Fruit fly (Drosophila melanogaster) whole organism, embryonic: ENCODE measurements around the gene CG42828.

Experiments used
- Abd-B ChIP-seq: fragments of 200-800 bp; sonication (Bioruptor generic); optimal IDR thresholded peaks from 2 replicates; lab custom pipeline; 2018; ENCODE audit warnings: missing biosample characterization, mild to moderate bottlenecking, missing genetic modification characterization, moderate library complexity
- B-H1 ChIP-seq: fragments of 200-800 bp; sonication (Bioruptor generic); IDR thresholded peaks from 3 replicates; pipeline ENCODE4 v1.3.6; 2022; ENCODE audit warnings: missing biosample characterization, missing genetic modification characterization
- BEAF-32 ChIP-seq: fragments of 200-800 bp; sonication (Bioruptor generic); optimal IDR thresholded peaks from 3 replicates; lab custom pipeline; 2017; ENCODE audit warnings: missing biosample characterization, missing genetic modification characterization, mild to moderate bottlenecking, moderate library complexity, missing genetic modification reagents
- CG10366 ChIP-seq: fragments of 200-800 bp; sonication (Bioruptor generic); IDR thresholded peaks from 2 replicates; pipeline ENCODE4 v1.3.6; 2022; ENCODE audit warnings: missing biosample characterization, missing genetic modification characterization
- CG10654 ChIP-seq: fragments of 200-800 bp; sonication (Bioruptor generic); optimal IDR thresholded peaks from 2 replicates; lab custom pipeline; 2016; ENCODE audit warnings: missing biosample characterization, missing genetic modification characterization
- CG13775 ChIP-seq: fragments of 200-800 bp; sonication (Bioruptor generic); optimal IDR thresholded peaks from 3 replicates; lab custom pipeline; 2017; ENCODE audit warnings: missing biosample characterization, mild to moderate bottlenecking, missing genetic modification characterization
- CG14860 ChIP-seq: fragments of 200-800 bp; sonication (Bioruptor generic); IDR thresholded peaks from 3 replicates; pipeline ENCODE4 v1.3.6; 2022; ENCODE audit warnings: missing biosample characterization, missing genetic modification characterization; ENCODE audit not compliant: partially characterized antibody
- CG15696 ChIP-seq: fragments of 200-800 bp; sonication (Bioruptor generic); optimal IDR thresholded peaks from 2 replicates; lab custom pipeline; 2019; ENCODE audit warnings: missing biosample characterization, mild to moderate bottlenecking, missing genetic modification characterization, moderate library complexity
- CG17359 ChIP-seq: fragments of 200-800 bp; sonication (Bioruptor generic); optimal IDR thresholded peaks from 3 replicates; lab custom pipeline; 2018; ENCODE audit warnings: missing biosample characterization, mild to moderate bottlenecking, missing genetic modification characterization, moderate library complexity
- CG17568 ChIP-seq: fragments of 200-800 bp; sonication (Bioruptor generic); optimal IDR thresholded peaks from 2 replicates; lab custom pipeline; 2018; ENCODE audit warnings: missing biosample characterization, mild to moderate bottlenecking, missing genetic modification characterization, moderate library complexity
- CG30403 ChIP-seq: fragments of 200-800 bp; sonication (Bioruptor generic); optimal IDR thresholded peaks from 3 replicates; lab custom pipeline; 2016; ENCODE audit warnings: missing biosample characterization, missing genetic modification characterization
- CG32532 ChIP-seq: fragments of 200-800 bp; sonication (Bioruptor generic); IDR thresholded peaks from 2 replicates; pipeline ENCODE4 v1.3.6; 2022; ENCODE audit warnings: missing biosample characterization, missing genetic modification characterization
- CG34224 ChIP-seq: fragments of 200-800 bp; sonication (Bioruptor generic); IDR thresholded peaks from 3 replicates; pipeline ENCODE4 v1.3.6; 2022; ENCODE audit warnings: missing biosample characterization, missing genetic modification characterization; ENCODE audit not compliant: partially characterized antibody
- CG34422 ChIP-seq: fragments of 200-800 bp; sonication (Bioruptor generic); IDR thresholded peaks from 3 replicates; pipeline ENCODE4 v1.3.6; 2022; ENCODE audit warnings: missing biosample characterization, missing genetic modification characterization
- CG3726 ChIP-seq: fragments of 200-800 bp; sonication (Bioruptor generic); IDR thresholded peaks from 3 replicates; pipeline ENCODE4, ENCODE4 v1.3.6; 2022; ENCODE audit warnings: missing biosample characterization, missing genetic modification characterization
- CG3847 ChIP-seq: fragments of 200-800 bp; sonication (Bioruptor generic); IDR thresholded peaks from 2 replicates; pipeline ENCODE4 v1.3.6; 2022; ENCODE audit warnings: missing biosample characterization, missing genetic modification characterization
- CG7963 ChIP-seq: fragments of 200-800 bp; sonication (Bioruptor generic); IDR thresholded peaks from 3 replicates; pipeline ENCODE4 v1.3.6; 2022; ENCODE audit warnings: missing biosample characterization, missing genetic modification characterization; ENCODE audit not compliant: partially characterized antibody
- CG8924 ChIP-seq: fragments of 200-800 bp; optimal IDR thresholded peaks from 3 replicates; lab custom pipeline; 2019; ENCODE audit warnings: missing biosample characterization, mild to moderate bottlenecking, missing genetic modification characterization, moderate library complexity
- CG9609 ChIP-seq: fragments of 200-800 bp; sonication (Bioruptor generic); optimal IDR thresholded peaks from 3 replicates; lab custom pipeline; 2016; ENCODE audit warnings: missing biosample characterization, missing genetic modification characterization
- Chrac-16 ChIP-seq: fragments of 200-800 bp; sonication (Bioruptor generic); optimal IDR thresholded peaks from 3 replicates; lab custom pipeline; 2016; ENCODE audit warnings: missing biosample characterization, missing genetic modification characterization
- Dll ChIP-seq: fragments of 200-800 bp; sonication (Bioruptor generic); IDR thresholded peaks from 4 replicates; pipeline ENCODE4 v1.3.6; 2022; ENCODE audit warnings: missing biosample characterization, missing genetic modification characterization; ENCODE audit not compliant: partially characterized antibody
- Hsf ChIP-seq: fragments of 200-800 bp; sonication (Bioruptor generic); optimal IDR thresholded peaks from 3 replicates; lab custom pipeline; 2016; ENCODE audit warnings: missing biosample characterization, missing genetic modification characterization
- Lpt ChIP-seq: fragments of >200 bp; optimal IDR thresholded peaks from 2 replicates; lab custom pipeline; 2018; ENCODE audit warnings: missing biosample characterization, missing genetic modification characterization
- Mad ChIP-seq: fragments of 200-800 bp; sonication (Bioruptor generic); optimal IDR thresholded peaks from 2 replicates; lab custom pipeline; 2016; ENCODE audit warnings: missing biosample characterization, missing genetic modification characterization
- Myb ChIP-seq: fragments of 200-800 bp; sonication (Bioruptor generic); optimal IDR thresholded peaks from 2 replicates; lab custom pipeline; 2016; ENCODE audit warnings: missing biosample characterization, missing genetic modification characterization
- Neu2 ChIP-seq: fragments of 200-800 bp; sonication (Bioruptor generic); optimal IDR thresholded peaks from 3 replicates; lab custom pipeline; 2016; ENCODE audit warnings: missing biosample characterization, missing genetic modification characterization, borderline replicate concordance
- Nf-YB ChIP-seq: fragments of 200-800 bp; sonication (Bioruptor generic); optimal IDR thresholded peaks from 3 replicates; lab custom pipeline; 2019; ENCODE audit warnings: missing biosample characterization, mild to moderate bottlenecking, missing genetic modification characterization, moderate library complexity
- PHDP ChIP-seq: fragments of 200-800 bp; sonication (Bioruptor generic); optimal IDR thresholded peaks from 3 replicates; lab custom pipeline; 2018; ENCODE audit warnings: missing biosample characterization, mild to moderate bottlenecking, missing genetic modification characterization, moderate library complexity
- Sox102F ChIP-seq: fragments of 200-800 bp; sonication (Bioruptor generic); optimal IDR thresholded peaks from 2 replicates; lab custom pipeline; 2018; ENCODE audit warnings: missing biosample characterization, mild to moderate bottlenecking, missing genetic modification characterization, moderate library complexity
- Trl ChIP-seq, 3 experiments: fragments of >200 bp in 2 of 3; fragments of 200-800 bp in 1 of 3; sonication (Bioruptor generic) in 1 of 3; optimal IDR thresholded peaks; 2 replicates in 1 of 3; 3 replicates in 2 of 3; lab custom pipeline; 2016 to 2017; ENCODE audit warnings: missing biosample characterization in 1 of 3, missing genetic modification characterization in 1 of 3
- ab ChIP-seq: fragments of 200-800 bp; sonication (Bioruptor generic); optimal IDR thresholded peaks from 2 replicates; lab custom pipeline; 2016; ENCODE audit warnings: missing biosample characterization, missing genetic modification characterization
- abd-A ChIP-seq: fragments of 200-800 bp; sonication (Bioruptor generic); optimal IDR thresholded peaks from 3 replicates; lab custom pipeline; 2019; ENCODE audit warnings: missing biosample characterization, mild to moderate bottlenecking, missing genetic modification characterization, moderate library complexity
- al ChIP-seq: fragments of 200-800 bp; sonication (Bioruptor generic); IDR thresholded peaks from 2 replicates; pipeline ENCODE4 v1.3.6; 2022; ENCODE audit warnings: missing biosample characterization, missing genetic modification characterization
- bcd ChIP-seq: fragments of 200-800 bp; sonication (Bioruptor generic); optimal IDR thresholded peaks from 2 replicates; lab custom pipeline; 2017; ENCODE audit warnings: missing biosample characterization, mild to moderate bottlenecking, missing genetic modification characterization
- br ChIP-seq: fragments of >200 bp; optimal IDR thresholded peaks from 2 replicates; lab custom pipeline; 2017
- btn ChIP-seq: fragments of 200-800 bp; sonication (Bioruptor generic); optimal IDR thresholded peaks from 2 replicates; lab custom pipeline; 2016; ENCODE audit warnings: missing biosample characterization, missing genetic modification characterization
- caup ChIP-seq: fragments of 200-800 bp; sonication (Bioruptor generic); optimal IDR thresholded peaks from 3 replicates; lab custom pipeline; 2017; ENCODE audit warnings: missing biosample characterization, mild to moderate bottlenecking, missing genetic modification characterization, moderate library complexity; ENCODE audit not compliant: severe bottlenecking
- chinmo ChIP-seq: fragments of 200-800 bp; sonication (Bioruptor generic); IDR thresholded peaks from 4 replicates; pipeline ENCODE4 v1.3.6; 2022; ENCODE audit warnings: missing biosample characterization, missing genetic modification characterization; ENCODE audit not compliant: partially characterized antibody
- chm ChIP-seq: fragments of 200-800 bp; sonication (Bioruptor generic); IDR thresholded peaks from 2 replicates; pipeline ENCODE4 v1.3.6; 2022; ENCODE audit warnings: missing biosample characterization, missing genetic modification characterization
- danr ChIP-seq: fragments of 200-800 bp; sonication (Bioruptor generic); IDR thresholded peaks from 2 replicates; pipeline ENCODE4 v1.3.6; 2022; ENCODE audit warnings: missing biosample characterization, missing genetic modification characterization
- exex ChIP-seq: fragments of 200-800 bp; sonication (Bioruptor generic); optimal IDR thresholded peaks from 4 replicates; lab custom pipeline; 2018; ENCODE audit warnings: missing biosample characterization, mild to moderate bottlenecking, missing genetic modification characterization, moderate library complexity
- gcm2 ChIP-seq: fragments of 200-800 bp; sonication (Bioruptor generic); optimal IDR thresholded peaks from 2 replicates; lab custom pipeline; 2016; ENCODE audit warnings: missing biosample characterization, missing genetic modification characterization
- hkb ChIP-seq, 2 experiments: fragments of 200-800 bp in 1 of 2; fragments of >200 bp in 1 of 2; sonication (Bioruptor generic) in 1 of 2; IDR thresholded peaks in 1 of 2; optimal IDR thresholded peaks in 1 of 2; 2 replicates each; pipeline versions ENCODE4 v1.3.6 to Lab custom; 2017 to 2022; ENCODE audit warnings: missing biosample characterization in 1 of 2, missing genetic modification characterization in 1 of 2
- schlank ChIP-seq: fragments of 200-800 bp; sonication (Bioruptor generic); optimal IDR thresholded peaks from 2 replicates; lab custom pipeline; 2018; ENCODE audit warnings: missing biosample characterization, mild to moderate bottlenecking, missing genetic modification characterization
- sisA ChIP-seq: fragments of 200-800 bp; sonication (Bioruptor generic); IDR thresholded peaks from 2 replicates; pipeline ENCODE4 v1.3.6; 2022; ENCODE audit warnings: missing biosample characterization, missing genetic modification characterization
- sob ChIP-seq: fragments of 200-800 bp; sonication (Bioruptor generic); IDR thresholded peaks from 2 replicates; pipeline ENCODE4 v1.3.6; 2022; ENCODE audit warnings: missing biosample characterization, missing genetic modification characterization
- unpg ChIP-seq: fragments of 200-800 bp; sonication (Bioruptor generic); optimal IDR thresholded peaks from 3 replicates; lab custom pipeline; 2018; ENCODE audit warnings: missing biosample characterization, mild to moderate bottlenecking, missing genetic modification characterization, moderate library complexity
- zen ChIP-seq: fragments of 200-800 bp; sonication (Bioruptor generic); optimal IDR thresholded peaks from 3 replicates; lab custom pipeline; 2018; ENCODE audit warnings: missing biosample characterization, mild to moderate bottlenecking, missing genetic modification characterization, moderate library complexity
- zfh2 ChIP-seq: fragments of 200-800 bp; sonication (Bioruptor generic); optimal IDR thresholded peaks from 2 replicates; lab custom pipeline; 2016; ENCODE audit warnings: missing biosample characterization, missing genetic modification characterization

The CG42828 gene

dm6 chr3R:23345057-23345776 is 28.3 kb upstream of the CG42828 start (continued):
- no peak for TF ChIP-seq gcm2
- TF ChIP-seq Chrac-16: peak; percentile 45
- no peak for TF ChIP-seq BEAF-32 (GFP tag; lab: Kevin White, UChicago)
- no peak for TF ChIP-seq Neu2 (GFP tag; lab: Kevin White, UChicago)
- TF ChIP-seq Hsf: peak; percentile 6
- peak; percentile 59 for TF ChIP-seq zen (tag; lab: Kevin White, UChicago)
- no peak for TF ChIP-seq al (GFP tag; lab: Robert Waterston, UW)
- no peak for TF ChIP-seq chm (GFP tag; lab: Robert Waterston, UW)
- TF ChIP-seq Sox102F (GFP tag; lab: Kevin White, UChicago): no peak
- TF ChIP-seq bcd (GFP tag; lab: Kevin White, UChicago): peak; percentile 47
- no peak for TF ChIP-seq Nf-YB (GFP tag; lab: Kevin White, UChicago)
- peak; percentile 39 for TF ChIP-seq CG13775 (GFP tag; lab: Kevin White, UChicago)
- no peak for TF ChIP-seq CG34224 (GFP tag; lab: Robert Waterston, UW)
- no peak for TF ChIP-seq ab
- no peak for TF ChIP-seq chinmo (GFP tag; lab: Robert Waterston, UW)
- no peak for TF ChIP-seq sob
- no peak for TF ChIP-seq Myb (GFP tag; lab: Kevin White, UChicago)
- no peak for TF ChIP-seq CG9609 (GFP tag; lab: Kevin White, UChicago)
- no peak for TF ChIP-seq CG10366 (GFP tag; lab: Robert Waterston, UW)
- TF ChIP-seq sisA (GFP tag; lab: Robert Waterston, UW): no peak
- no peak for TF ChIP-seq Mad (GFP tag; lab: Kevin White, UChicago)
- TF ChIP-seq danr: no peak
- no peak for TF ChIP-seq btn (GFP tag; lab: Kevin White, UChicago)
- TF ChIP-seq CG17568 (GFP tag; lab: Kevin White, UChicago): no peak
- TF ChIP-seq zfh2 (GFP tag; lab: Kevin White, UChicago): no peak
- TF ChIP-seq caup (GFP tag; lab: Kevin White, UChicago): no peak
- peak in 1 of 2 experiments; percentile 13 for TF ChIP-seq Trl (optimal IDR thresholded peaks at IDR 0.05; lab: Kevin White, UChicago)
- no peak for TF ChIP-seq Trl (GFP tag; optimal IDR thresholded peaks at IDR 0.05; lab: Kevin White, UChicago)
- no peak for TF ChIP-seq br
- no peak for TF ChIP-seq schlank (tag; lab: Kevin White, UChicago)
- no peak for TF ChIP-seq Abd-B (GFP tag; lab: Kevin White, UChicago)
- no peak for TF ChIP-seq CG10654 (GFP tag; lab: Kevin White, UChicago)
- TF ChIP-seq CG17359 (tag; lab: Kevin White, UChicago): no peak
- peak; percentile 12 for TF ChIP-seq PHDP
- no peak for TF ChIP-seq Lpt (GFP tag; lab: Kevin White, UChicago)
- no peak for TF ChIP-seq Dll (GFP tag; lab: Robert Waterston, UW)
- peak; percentile 56 for TF ChIP-seq unpg (GFP tag; lab: Kevin White, UChicago)
- TF ChIP-seq CG34422 (GFP tag; lab: Robert Waterston, UW): no peak
- TF ChIP-seq CG32532 (GFP tag; lab: Robert Waterston, UW): no peak
- no peak for TF ChIP-seq CG14860
- TF ChIP-seq exex: no peak
- TF ChIP-seq abd-A (tag; lab: Kevin White, UChicago): no peak
- no peak for TF ChIP-seq CG7963 (GFP tag; lab: Robert Waterston, UW)
- TF ChIP-seq CG3726 (GFP tag; lab: Robert Waterston, UW): no peak
- no peak for TF ChIP-seq B-H1 (GFP tag; lab: Robert Waterston, UW)
- peak; percentile 50 for TF ChIP-seq CG8924
- TF ChIP-seq hkb (optimal IDR thresholded peaks at IDR 0.05; lab: Kevin White, UChicago): no peak
- 0 out of 2 replicates have a peak, but pooled peaks have one; percentile 23 for TF ChIP-seq hkb (GFP tag; IDR thresholded peaks at IDR 0.05; lab: Robert Waterston, UW)
- TF ChIP-seq CG3847 (GFP tag; lab: Robert Waterston, UW): no peak
- TF ChIP-seq CG30403 (GFP tag; lab: Kevin White, UChicago): peak; percentile 35
- TF ChIP-seq CG15696 (tag; lab: Kevin White, UChicago): peak; percentile 82
